Fruit fly (Drosophila melanogaster): ENCODE measurements around the gene loj.

DNA sequence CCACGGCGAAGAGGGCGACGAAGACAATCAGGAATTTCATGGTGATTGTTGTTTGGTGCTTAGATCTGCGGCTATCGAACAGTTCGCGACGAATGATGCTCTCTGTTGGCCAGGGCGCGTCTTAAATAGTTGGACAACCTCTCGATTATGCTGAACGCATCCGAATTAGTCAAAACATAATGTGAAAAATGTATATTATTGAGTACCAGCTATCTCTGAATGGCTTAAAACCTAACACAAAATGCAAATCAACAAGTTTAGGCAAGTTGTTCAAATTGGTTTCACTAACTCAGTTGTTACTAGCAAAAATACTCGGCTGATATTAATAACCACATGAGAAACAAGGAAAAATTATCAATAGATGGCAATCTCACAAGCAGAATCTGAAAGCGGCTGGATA, 40.4 kb downstream of the loj start, which contains the start of gene Lcp65Ag1:
- TF ChIP-seq CTCF (optimal IDR thresholded peaks at IDR 0.05): no peak
- TF ChIP-seq CG8478 (optimal IDR thresholded peaks at IDR 0.05): no peak
